Worm (Caenorhabditis elegans) whole organism, midembryonic: ENCODE results near the gene srh-247.

Source experiments
- cog-1 ChIP-seq: sonication (generic microtip); optimal IDR thresholded peaks from 2 replicates; lab custom pipeline; 2016; ENCODE audit warnings: missing genetic modification characterization, missing compliant biosample characterization
- ztf-29 ChIP-seq: fragments of 200-800 bp; sonication (Bioruptor generic); IDR thresholded peaks from 2 replicates; pipeline ENCODE4 v1.3.6; 2022; ENCODE audit warnings: missing genetic modification reagents, missing genetic modification characterization, missing compliant biosample characterization

DNA sequence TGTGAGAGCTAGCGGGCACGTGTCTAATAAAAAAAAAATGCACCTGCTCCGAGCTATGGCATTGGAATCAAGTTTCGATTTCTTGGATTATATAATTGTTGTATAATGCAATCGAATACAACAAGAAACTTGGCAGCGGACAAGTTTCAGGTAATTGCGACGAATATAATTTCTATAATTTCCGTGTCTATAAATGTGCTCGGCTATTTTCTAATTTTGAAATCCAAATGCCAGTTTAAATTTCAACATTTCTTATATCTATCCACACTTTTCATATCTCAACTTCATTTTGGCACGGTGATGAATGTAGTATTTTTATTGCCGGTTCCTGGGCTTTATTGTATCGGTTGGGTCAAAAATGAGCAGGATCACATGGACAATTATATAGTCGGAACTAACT, 4.2 kb downstream of the srh-247 start, which contains the start of gene C31B8.16:
- TF ChIP-seq ztf-29 (GFP tag; lab: Robert Waterston, UW) (no peak), cog-1 (tag; lab: Kevin White, UChicago) (no peak)
